Fruit fly (Drosophila melanogaster) whole organism: Measurements from ENCODE around the gene Pvr.

ENCODE experiments used
- CG8478 ChIP-seq: fragments of >200 bp; optimal IDR thresholded peaks from 2 replicates; lab custom pipeline; 2018; ENCODE audit warnings: inconsistent platforms
- Dll ChIP-seq: fragments of >200 bp; optimal IDR thresholded peaks from 2 replicates; lab custom pipeline; 2017
- EcR ChIP-seq, 2 experiments: fragments of >200 bp; optimal IDR thresholded peaks; 2 replicates each; lab custom pipeline; 2017; ENCODE audit warnings: missing biosample characterization in 2 of 2, missing genetic modification characterization in 2 of 2, missing genetic modification reagents in 2 of 2
- pan ChIP-seq: fragments of >200 bp; optimal IDR thresholded peaks from 2 replicates; lab custom pipeline; 2017
- psq ChIP-seq: fragments of >200 bp; optimal IDR thresholded peaks from 2 replicates; lab custom pipeline; 2017
- usp ChIP-seq: fragments of >200 bp; optimal IDR thresholded peaks from 2 replicates; lab custom pipeline; 2017; ENCODE audit warnings: missing biosample characterization, missing genetic modification characterization, mixed read lengths

DNA sequence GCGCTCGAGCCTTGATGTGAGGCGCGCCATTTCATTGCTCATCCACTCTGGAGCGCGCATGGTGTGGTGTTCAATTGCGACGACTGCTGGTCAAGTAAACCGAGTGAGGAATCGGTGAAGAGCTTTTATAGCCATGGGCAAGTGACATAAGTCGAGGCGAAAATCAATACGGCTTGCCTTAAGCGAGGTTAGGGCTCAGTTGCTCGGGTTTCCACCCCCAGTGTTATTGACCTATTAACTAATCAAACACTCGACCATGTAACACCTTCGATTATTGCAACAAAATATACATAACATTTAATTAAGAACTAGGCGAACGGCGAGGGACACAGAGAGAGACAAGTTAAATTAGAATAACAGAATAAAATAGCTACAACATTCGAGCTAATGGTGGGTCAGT is 49.0 kb downstream of the Pvr start, which contains the start of gene CG34134:
- TF ChIP-seq CG8478 (lab: Kevin White, UChicago): no peak
- no peak for TF ChIP-seq pan (lab: Kevin White, UChicago)
- no peak for TF ChIP-seq psq (lab: Kevin White, UChicago)
- no peak for TF ChIP-seq usp (GFP tag; lab: Kevin White, UChicago)
- no peak for TF ChIP-seq EcR (GFP tag; optimal IDR thresholded peaks at IDR 0.05; lab: Kevin White, UChicago)
- no peak for TF ChIP-seq Dll (lab: Kevin White, UChicago)
